Worm (Caenorhabditis elegans) whole organism, L4 larva: ENCODE results near the gene fubl-3.

ENCODE experiments used
- aly-2 ChIP-seq: sonication (generic microtip); optimal IDR thresholded peaks from 2 replicates; lab custom pipeline; 2018; ENCODE audit warnings: missing biosample characterization, missing genetic modification characterization
- ama-1 ChIP-seq: fragments of 150-350 bp; optimal IDR thresholded peaks from 2 replicates; lab custom pipeline; 2014; ENCODE audit warnings: inconsistent platforms, mixed read lengths
- dpl-1 ChIP-seq: fragments of 150-350 bp; optimal IDR thresholded peaks from 2 replicates; lab custom pipeline; 2014; ENCODE audit warnings: missing biosample characterization, missing genetic modification reagents, missing genetic modification characterization
- duxl-1 ChIP-seq: sonication (generic microtip); optimal IDR thresholded peaks from 2 replicates; lab custom pipeline; 2016; ENCODE audit warnings: mild to moderate bottlenecking, missing genetic modification characterization, moderate library complexity, missing compliant biosample characterization; ENCODE audit not compliant: poor library complexity
- gei-8 ChIP-seq: fragments of 200-800 bp; sonication (Bioruptor generic); optimal IDR thresholded peaks from 2 replicates; lab custom pipeline; 2018; ENCODE audit warnings: mild to moderate bottlenecking, missing genetic modification characterization, missing compliant biosample characterization
- lsy-2 ChIP-seq, 2 experiments: fragments of 150-350 bp in 1 of 2; sonication (generic microtip) in 1 of 2; optimal IDR thresholded peaks; 2 replicates each; lab custom pipeline; 2014 to 2017; ENCODE audit warnings: missing biosample characterization in 2 of 2, missing genetic modification characterization in 2 of 2
- nhr-10 ChIP-seq: fragments of 150-350 bp; optimal IDR thresholded peaks from 2 replicates; lab custom pipeline; 2014; ENCODE audit warnings: missing biosample characterization, missing genetic modification characterization
- nhr-102 ChIP-seq: sonication (generic microtip); optimal IDR thresholded peaks from 2 replicates; lab custom pipeline; 2016; ENCODE audit warnings: mild to moderate bottlenecking, missing genetic modification characterization, moderate library complexity, missing compliant biosample characterization
- unc-130 ChIP-seq: sonication (generic microtip); optimal IDR thresholded peaks from 2 replicates; lab custom pipeline; 2016; ENCODE audit warnings: missing genetic modification reagents, missing genetic modification characterization, missing compliant biosample characterization
- unc-62 ChIP-seq, 3 experiments: fragments of 150-350 bp in 1 of 3; sonication (generic microtip); optimal IDR thresholded peaks in 2 of 3; peaks in 1 of 3; 1 replicate in 1 of 3; 2 replicates in 2 of 3; lab custom pipeline; 2014 to 2017; ENCODE audit warnings: missing biosample characterization in 3 of 3, missing genetic modification characterization in 3 of 3, missing genetic modification reagents in 3 of 3, missing genotype in 1 of 3
- ztf-11 ChIP-seq: fragments of 150-350 bp; optimal IDR thresholded peaks from 2 replicates; lab custom pipeline; 2014; ENCODE audit warnings: missing biosample characterization, missing genetic modification characterization

ce11 chrX:17385102-17385501 lies 49.1 kb upstream of the fubl-3 start:
- no peak for TF ChIP-seq gei-8 (GFP tag; lab: Kevin White, UChicago)
- TF ChIP-seq ztf-11 (tag; lab: Kevin White, UChicago) = no peak
- no peak for TF ChIP-seq lsy-2 (tag; optimal IDR thresholded peaks at IDR 0.05; lab: Kevin White, UChicago)
- TF ChIP-seq duxl-1 (tag; lab: Kevin White, UChicago) = no peak
- no peak for TF ChIP-seq dpl-1 (GFP tag; lab: Kevin White, UChicago)
- TF ChIP-seq nhr-102 = no peak
- TF ChIP-seq unc-62 (GFP tag; optimal IDR thresholded peaks at IDR 0.05 in 1 of 2; lab: Kevin White, UChicago) = peak in 1 of 2 experiments; percentile 85
- no peak for TF ChIP-seq unc-62 (tag; optimal IDR thresholded peaks at IDR 0.05; lab: Kevin White, UChicago)
- TF ChIP-seq nhr-10 = no peak
- TF ChIP-seq unc-130 (GFP tag; lab: Kevin White, UChicago) = no peak
- TF ChIP-seq ama-1 = no peak
- no peak for TF ChIP-seq aly-2 (tag; lab: Kevin White, UChicago)
